Worm (Caenorhabditis elegans) whole organism, young adult: Measurements from ENCODE around the gene C16C8.22.

Experiments used
- F49E8.2 ChIP-seq: sonication (generic microtip); optimal IDR thresholded peaks from 3 replicates; lab custom pipeline; 2017; ENCODE audit warnings: missing genetic modification characterization, mild to moderate bottlenecking, missing compliant biosample characterization, antibody characterized with exemption, moderate library complexity; ENCODE audit not compliant: insufficient read depth
- sptf-2 ChIP-seq: fragments of 200-800 bp; sonication (Bioruptor generic); optimal IDR thresholded peaks from 2 replicates; lab custom pipeline; 2018; ENCODE audit warnings: mild to moderate bottlenecking, missing genetic modification characterization, missing compliant biosample characterization

DNA sequence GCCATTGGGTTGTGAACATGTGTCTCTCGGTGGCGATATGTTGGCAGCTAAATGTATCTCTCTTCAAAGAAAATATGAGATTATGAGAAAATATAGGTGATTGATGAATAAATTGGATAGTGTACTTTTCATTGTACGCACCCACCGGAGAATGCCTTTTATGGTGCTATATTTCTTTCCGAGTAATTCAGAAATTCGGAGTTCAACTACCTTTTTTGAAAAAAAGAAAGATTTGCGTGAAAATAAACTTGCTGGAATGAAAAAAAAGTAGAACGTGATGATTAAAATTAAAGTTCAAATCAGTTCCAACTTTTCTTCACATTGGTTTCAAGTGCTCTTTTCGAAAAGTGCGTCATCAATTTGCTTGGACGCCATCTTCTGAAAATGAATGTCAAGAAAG is 39.5 kb downstream of the C16C8.22 start, which contains the start of gene nep-8:
- TF ChIP-seq F49E8.2 (tag; lab: Kevin White, UChicago) (no peak), sptf-2 (GFP tag; lab: Kevin White, UChicago) (no peak)
